Worm (Caenorhabditis elegans): ENCODE data around the gene Y19D2B.1.

Y19D2B.1 gene

DNA sequence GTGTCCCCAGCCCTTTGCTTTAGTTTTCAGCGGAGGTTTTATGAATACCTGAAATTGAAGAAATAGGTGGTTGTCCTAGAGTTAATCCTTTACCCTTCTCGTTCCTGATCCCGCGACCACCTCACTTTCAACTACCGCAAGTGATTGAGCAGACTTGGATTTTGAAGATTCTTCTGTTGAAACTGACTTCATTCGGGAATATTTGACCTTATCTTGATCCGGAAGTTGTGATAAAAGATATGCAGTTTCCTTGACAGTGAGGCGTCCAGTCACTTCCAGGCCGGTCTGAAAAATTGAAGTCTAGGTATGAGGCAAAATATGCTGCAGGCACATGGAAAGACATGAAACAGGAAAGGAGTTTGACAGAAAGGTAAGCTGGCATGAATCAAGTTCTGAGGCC, 32.3 kb upstream of the Y19D2B.1 start:
- no peak for TF ChIP-seq lsy-2 (tag; optimal IDR thresholded peaks at IDR 0.05)
- TF ChIP-seq nhr-12 (tag; optimal IDR thresholded peaks at IDR 0.05), result no peak
- no peak for TF ChIP-seq M03D4.4 (tag; optimal IDR thresholded peaks at IDR 0.05)
- TF ChIP-seq blmp-1 (tag; optimal IDR thresholded peaks at IDR 0.05), result no peak
- no peak for TF ChIP-seq tbx-8 (GFP tag; optimal IDR thresholded peaks at IDR 0.05)
- no peak for TF ChIP-seq bed-3 (GFP tag; optimal IDR thresholded peaks at IDR 0.05)
- no peak for TF ChIP-seq zip-8 (tag; optimal IDR thresholded peaks at IDR 0.05)
- no peak for TF ChIP-seq nhr-28 (tag; optimal IDR thresholded peaks at IDR 0.05)
- no peak for TF ChIP-seq ztf-11 (tag; optimal IDR thresholded peaks at IDR 0.05)
- TF ChIP-seq mls-2 (tag; optimal IDR thresholded peaks at IDR 0.05), result no peak
- no peak for TF ChIP-seq unc-120 (tag; optimal IDR thresholded peaks at IDR 0.05; ENCODE audit: poor library complexity, severe bottlenecking)
- no peak for TF ChIP-seq mab-5 (tag; optimal IDR thresholded peaks at IDR 0.05)
- no peak for TF ChIP-seq pha-4 (tag; optimal IDR thresholded peaks at IDR 0.05)
- TF ChIP-seq lin-32 (GFP tag; optimal IDR thresholded peaks at IDR 0.05), result no peak
- TF ChIP-seq unc-62 (GFP tag; optimal IDR thresholded peaks at IDR 0.05), result no peak
- TF ChIP-seq nhr-76 (tag; optimal IDR thresholded peaks at IDR 0.05), result no peak
- no peak for TF ChIP-seq sptf-1 (tag; optimal IDR thresholded peaks at IDR 0.05)
- TF ChIP-seq unc-39 (tag; optimal IDR thresholded peaks at IDR 0.05), result no peak
- TF ChIP-seq ceh-83 (GFP tag; optimal IDR thresholded peaks at IDR 0.05), result no peak

DNA sequence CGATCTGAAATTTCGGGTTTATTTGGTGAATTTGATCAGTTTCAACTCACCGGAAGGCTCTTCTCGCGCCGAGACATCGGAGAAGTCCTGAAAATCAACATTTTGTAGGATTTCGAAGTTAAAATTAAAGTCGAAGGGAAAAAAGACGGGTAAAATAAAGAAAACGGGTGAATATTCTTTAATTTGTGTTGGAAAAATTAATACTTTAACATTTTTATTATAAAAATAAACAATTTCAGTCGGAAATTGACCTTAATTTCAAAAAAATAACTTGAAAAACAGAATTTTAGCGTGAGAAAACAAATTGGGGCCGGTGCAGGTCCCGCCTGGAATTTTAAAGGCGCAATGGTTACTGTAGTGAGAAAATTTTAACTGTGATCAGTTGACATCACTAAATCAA, 30.3 kb upstream of the Y19D2B.1 start, which contains the start of gene nos-1:
TSS of gene nos-1 (minus strand) at position 101 of the 400 bp plus-strand sequence.
- TF ChIP-seq drap-1 (GFP tag; optimal IDR thresholded peaks at IDR 0.05) (no peak), blmp-1 (tag; optimal IDR thresholded peaks at IDR 0.05) (no peak), ztf-11 (tag; optimal IDR thresholded peaks at IDR 0.05) (no peak), mep-1 (tag; optimal IDR thresholded peaks at IDR 0.05) (no peak), lin-32 (GFP tag; optimal IDR thresholded peaks at IDR 0.05) (no peak), zip-8 (tag; optimal IDR thresholded peaks at IDR 0.05) (no peak), cnd-1 (tag; optimal IDR thresholded peaks at IDR 0.05) (no peak), mab-5 (tag; optimal IDR thresholded peaks at IDR 0.05) (no peak), flh-1 (GFP tag; optimal IDR thresholded peaks at IDR 0.05) (no peak), ceh-83 (GFP tag; optimal IDR thresholded peaks at IDR 0.05) (no peak), ces-1 (GFP tag; optimal IDR thresholded peaks at IDR 0.05) (no peak), nhr-237 (tag; optimal IDR thresholded peaks at IDR 0.05) (no peak), ceh-43 (GFP tag; optimal IDR thresholded peaks at IDR 0.05) (no peak), lin-13 (tag; optimal IDR thresholded peaks at IDR 0.05) (no peak), sptf-1 (tag; optimal IDR thresholded peaks at IDR 0.05) (no peak), elt-1 (tag; optimal IDR thresholded peaks at IDR 0.05; ENCODE audit: borderline replicate concordance, insufficient read depth) (no peak), ceh-39 (tag; optimal IDR thresholded peaks at IDR 0.05) (no peak), pha-4 (tag; optimal IDR thresholded peaks at IDR 0.05) (no peak), unc-39 (tag; optimal IDR thresholded peaks at IDR 0.05) (no peak)

- TF ChIP-seq blmp-1 (tag; optimal IDR thresholded peaks at IDR 0.05) (peak; percentile 6), ham-2 (GFP tag; optimal IDR thresholded peaks at IDR 0.05) (no peak), pha-4 (tag; optimal IDR thresholded peaks at IDR 0.05) (no peak), lin-32 (GFP tag; optimal IDR thresholded peaks at IDR 0.05) (no peak)
Measured at ce11 chrII:10950107-10950679, 27.4 kb upstream of the Y19D2B.1 start, which contains the start of gene gst-5. Gene gst-5, plus strand, starts transcription at chrII:10950352.

- no peak for TF ChIP-seq nhr-76 (tag; optimal IDR thresholded peaks at IDR 0.05)
- TF ChIP-seq lin-13 (tag; optimal IDR thresholded peaks at IDR 0.05), result no peak
- no peak for TF ChIP-seq elt-3 (tag; optimal IDR thresholded peaks at IDR 0.05)
- TF ChIP-seq ceh-83 (GFP tag; optimal IDR thresholded peaks at IDR 0.05), result no peak
- no peak for TF ChIP-seq flh-1 (GFP tag; optimal IDR thresholded peaks at IDR 0.05)
- no peak for TF ChIP-seq sptf-1 (tag; optimal IDR thresholded peaks at IDR 0.05)
Measured at ce11 chrII:10949383-10949782, 26.6 kb upstream of the Y19D2B.1 start.
